Comparison of ENCODE assay signal across 1 fruit fly cellular context in genomic region chr3R:13645874-13646370, dm6.
A peak's percentile ranks its signal among the peaks of the same experiment; 100 is the strongest.
TF ChIP-seq lines count a peak whose summit lies in the region.

TSS of gene sqd (minus strand) at chr3R:13646304.

TF ChIP-seq in whole organism, embryonic, 481 proteins besides CTCF, POLR2A, EP300 and RAD21 (continued from another document and continues in another):
- TF ChIP-seq luna (GFP tag; optimal IDR thresholded peaks at IDR 0.05; lab: Kevin White, UChicago), result no peak
- peak; percentile 62 for TF ChIP-seq Mes4 (GFP tag; optimal IDR thresholded peaks at IDR 0.05; lab: Kevin White, UChicago)
- TF ChIP-seq CG17612 (GFP tag; IDR thresholded peaks at IDR 0.05; lab: Robert Waterston, UW), result no peak
- peak; percentile 39 for TF ChIP-seq CG6689 (GFP tag; IDR thresholded peaks at IDR 0.05; lab: Robert Waterston, UW)
- TF ChIP-seq eyg (GFP tag; optimal IDR thresholded peaks at IDR 0.05; lab: Kevin White, UChicago), result no peak
- TF ChIP-seq YL-1 (GFP tag; optimal IDR thresholded peaks at IDR 0.05; lab: Kevin White, UChicago), result peak; percentile 74
- peak; percentile 48 for TF ChIP-seq CG17186 (GFP tag; optimal IDR thresholded peaks at IDR 0.05; lab: Kevin White, UChicago)
- peak; percentile 32 for TF ChIP-seq Vsx1 (GFP tag; optimal IDR thresholded peaks at IDR 0.05; lab: Kevin White, UChicago)
- no peak for TF ChIP-seq CG2875 (GFP tag; optimal IDR thresholded peaks at IDR 0.05; lab: Kevin White, UChicago)
- TF ChIP-seq D (optimal IDR thresholded peaks at IDR 0.05; lab: Kevin White, UChicago), result no peak
- no peak for TF ChIP-seq D (GFP tag; optimal IDR thresholded peaks at IDR 0.05; lab: Kevin White, UChicago)
- no peak for TF ChIP-seq shn (GFP tag; optimal IDR thresholded peaks at IDR 0.05; lab: Kevin White, UChicago)
- TF ChIP-seq br (optimal IDR thresholded peaks at IDR 0.05; lab: Kevin White, UChicago), result no peak
- TF ChIP-seq CG10274 (GFP tag; optimal IDR thresholded peaks at IDR 0.05; lab: Kevin White, UChicago), result peak; percentile 42
- no peak for TF ChIP-seq CG1832 (GFP tag; optimal IDR thresholded peaks at IDR 0.05; lab: Kevin White, UChicago)
- TF ChIP-seq Jarid2 (GFP tag; optimal IDR thresholded peaks at IDR 0.05; lab: Kevin White, UChicago), result no peak
- peak; percentile 46 for TF ChIP-seq Hey (tag; optimal IDR thresholded peaks at IDR 0.05; lab: Kevin White, UChicago)
- TF ChIP-seq zfh1 (GFP tag; IDR thresholded peaks at IDR 0.05; lab: Robert Waterston, UW), result peak; percentile 36; the same call in 1 of the 3 replicates
- peak; percentile 43 for TF ChIP-seq Fer2 (tag; optimal IDR thresholded peaks at IDR 0.05; lab: Kevin White, UChicago)
- TF ChIP-seq Meics (GFP tag; optimal IDR thresholded peaks at IDR 0.05; lab: Kevin White, UChicago), result peak; percentile 68
- peak; percentile 36 for TF ChIP-seq CG31441 (GFP tag; IDR thresholded peaks at IDR 0.05; lab: Robert Waterston, UW)
- TF ChIP-seq Doc3 (GFP tag; IDR thresholded peaks at IDR 0.05; lab: Robert Waterston, UW; ENCODE audit: partially characterized antibody), result no peak
- TF ChIP-seq Hr39 (optimal IDR thresholded peaks at IDR 0.05; lab: Kevin White, UChicago), result no peak
- TF ChIP-seq CG2199 (GFP tag; IDR thresholded peaks at IDR 0.05; lab: Robert Waterston, UW), result no peak
- no peak for TF ChIP-seq CG3407 (GFP tag; optimal IDR thresholded peaks at IDR 0.05; lab: Kevin White, UChicago)
- peak; percentile 64 for TF ChIP-seq CG6854 (GFP tag; optimal IDR thresholded peaks at IDR 0.05; lab: Kevin White, UChicago)
- no peak for TF ChIP-seq Eip74EF (GFP tag; optimal IDR thresholded peaks at IDR 0.05; lab: Kevin White, UChicago)
- TF ChIP-seq ase (GFP tag; IDR thresholded peaks at IDR 0.05; lab: Robert Waterston, UW), result no peak
- peak; percentile 29 for TF ChIP-seq CG12391 (tag; optimal IDR thresholded peaks at IDR 0.05; lab: Kevin White, UChicago)
- no peak for TF ChIP-seq hth (optimal IDR thresholded peaks at IDR 0.05; lab: Kevin White, UChicago)
- no peak for TF ChIP-seq Dfd (GFP tag; optimal IDR thresholded peaks at IDR 0.05; lab: Kevin White, UChicago)
- no peak for TF ChIP-seq CG34224 (GFP tag; IDR thresholded peaks at IDR 0.05; lab: Robert Waterston, UW; ENCODE audit: partially characterized antibody)
- no peak for TF ChIP-seq CG6683 (GFP tag; optimal IDR thresholded peaks at IDR 0.05; lab: Kevin White, UChicago)
- peak; percentile 25 for TF ChIP-seq Mad (GFP tag; optimal IDR thresholded peaks at IDR 0.05; lab: Kevin White, UChicago)
- no peak for TF ChIP-seq CG16863 (GFP tag; optimal IDR thresholded peaks at IDR 0.05; lab: Kevin White, UChicago)
- no peak for TF ChIP-seq ATbp (GFP tag; optimal IDR thresholded peaks at IDR 0.05; lab: Kevin White, UChicago)
- TF ChIP-seq CG14860 (GFP tag; IDR thresholded peaks at IDR 0.05; lab: Robert Waterston, UW; ENCODE audit: partially characterized antibody), result no peak
- TF ChIP-seq CG5245 (GFP tag; optimal IDR thresholded peaks at IDR 0.05; lab: Kevin White, UChicago), result no peak
- peak; percentile 62; the same call in 2 of the 3 replicates for TF ChIP-seq CG34422 (GFP tag; IDR thresholded peaks at IDR 0.05; lab: Robert Waterston, UW)
- TF ChIP-seq CG13296 (GFP tag; optimal IDR thresholded peaks at IDR 0.05; lab: Kevin White, UChicago), result peak; percentile 47
- TF ChIP-seq fd3F (GFP tag; optimal IDR thresholded peaks at IDR 0.05; lab: Kevin White, UChicago), result no peak
- TF ChIP-seq Abd-B (GFP tag; optimal IDR thresholded peaks at IDR 0.05; lab: Kevin White, UChicago), result no peak
- peak; percentile 82 for TF ChIP-seq Max (GFP tag; optimal IDR thresholded peaks at IDR 0.05; lab: Kevin White, UChicago)
- peak; percentile 6 to 20 for TF ChIP-seq dpn (GFP tag; optimal IDR thresholded peaks at IDR 0.05; lab: Kevin White, UChicago)
- no peak for TF ChIP-seq Rx (GFP tag; IDR thresholded peaks at IDR 0.05; lab: Robert Waterston, UW)
- TF ChIP-seq Aef1 (GFP tag; IDR thresholded peaks at IDR 0.05; lab: Robert Waterston, UW), result no peak
- peak; percentile 47 for TF ChIP-seq CG10654 (GFP tag; optimal IDR thresholded peaks at IDR 0.05; lab: Kevin White, UChicago)
- no peak for TF ChIP-seq pb (GFP tag; optimal IDR thresholded peaks at IDR 0.05; lab: Kevin White, UChicago)
- TF ChIP-seq CG17328 (GFP tag; IDR thresholded peaks at IDR 0.05; lab: Robert Waterston, UW), result peak; percentile 40; the same call in 1 of the 2 replicates
- TF ChIP-seq CG31365 (tag; optimal IDR thresholded peaks at IDR 0.05; lab: Kevin White, UChicago), result peak; percentile 47
- TF ChIP-seq unpg (GFP tag; optimal IDR thresholded peaks at IDR 0.05; lab: Kevin White, UChicago), result peak; percentile 62
- peak; percentile 95 for TF ChIP-seq Med (GFP tag; lab: Kevin White, UChicago)
- no peak for TF ChIP-seq CG16815 (GFP tag; optimal IDR thresholded peaks at IDR 0.05; lab: Kevin White, UChicago)
- TF ChIP-seq CG15269 (tag; optimal IDR thresholded peaks at IDR 0.05; lab: Kevin White, UChicago), result peak; percentile 38
- TF ChIP-seq dm (GFP tag; optimal IDR thresholded peaks at IDR 0.05; lab: Kevin White, UChicago), result peak; percentile 43
- peak; percentile 68 for TF ChIP-seq CG9797 (GFP tag; optimal IDR thresholded peaks at IDR 0.05; lab: Kevin White, UChicago)
- peak in 1 of 2 experiments; percentile 79 for TF ChIP-seq eve (GFP tag; optimal IDR thresholded peaks at IDR 0.05; lab: Kevin White, UChicago)
- 0 out of 2 replicates have a peak, but pooled peaks have one; percentile 25 for TF ChIP-seq CG14014 (GFP tag; IDR thresholded peaks at IDR 0.05; lab: Robert Waterston, UW)
- no peak for TF ChIP-seq CG10431 (GFP tag; optimal IDR thresholded peaks at IDR 0.05; lab: Kevin White, UChicago)
- TF ChIP-seq vfl (GFP tag; optimal IDR thresholded peaks at IDR 0.05; lab: Kevin White, UChicago), result no peak
- peak; percentile 20 for TF ChIP-seq zfh2 (GFP tag; optimal IDR thresholded peaks at IDR 0.05; lab: Kevin White, UChicago)
- no peak for TF ChIP-seq CG7556 (GFP tag; optimal IDR thresholded peaks at IDR 0.05; lab: Kevin White, UChicago)
- TF ChIP-seq CG13624 (GFP tag; optimal IDR thresholded peaks at IDR 0.05; lab: Kevin White, UChicago), result peak; percentile 29
- TF ChIP-seq chm (GFP tag; IDR thresholded peaks at IDR 0.05; lab: Robert Waterston, UW), result no peak
- no peak for TF ChIP-seq ato (GFP tag; IDR thresholded peaks at IDR 0.05; lab: Robert Waterston, UW; ENCODE audit: partially characterized antibody)
- no peak for TF ChIP-seq CG32772 (GFP tag; IDR thresholded peaks at IDR 0.05; lab: Robert Waterston, UW)
- TF ChIP-seq CG43689 (GFP tag; IDR thresholded peaks at IDR 0.05; lab: Robert Waterston, UW), result no peak
- no peak for TF ChIP-seq z (GFP tag; IDR thresholded peaks at IDR 0.05; lab: Robert Waterston, UW)
- peak; percentile 10 for TF ChIP-seq kay (GFP tag; optimal IDR thresholded peaks at IDR 0.05; lab: Kevin White, UChicago)
- TF ChIP-seq tx (GFP tag; optimal IDR thresholded peaks at IDR 0.05; lab: Kevin White, UChicago), result no peak
- TF ChIP-seq dimm (GFP tag; IDR thresholded peaks at IDR 0.05; lab: Robert Waterston, UW), result no peak
- TF ChIP-seq phol (tag; optimal IDR thresholded peaks at IDR 0.05; lab: Kevin White, UChicago), result peak; percentile 78
- TF ChIP-seq CG33213 (GFP tag; optimal IDR thresholded peaks at IDR 0.05; lab: Kevin White, UChicago), result peak; percentile 60
- TF ChIP-seq CG1647 (GFP tag; optimal IDR thresholded peaks at IDR 0.05; lab: Kevin White, UChicago), result no peak
- TF ChIP-seq CG13123 (GFP tag; optimal IDR thresholded peaks at IDR 0.05; lab: Kevin White, UChicago), result no peak
- peak; percentile 65; the same call in 1 of the 3 replicates for TF ChIP-seq ci (GFP tag; IDR thresholded peaks at IDR 0.05; lab: Robert Waterston, UW)
- TF ChIP-seq CG1024 (GFP tag; IDR thresholded peaks at IDR 0.05; lab: Robert Waterston, UW), result no peak
- no peak for TF ChIP-seq C15 (GFP tag; IDR thresholded peaks at IDR 0.05; lab: Robert Waterston, UW)
- peak; percentile 54 for TF ChIP-seq CG12659 (GFP tag; optimal IDR thresholded peaks at IDR 0.05; lab: Kevin White, UChicago)
- TF ChIP-seq CG30403 (GFP tag; optimal IDR thresholded peaks at IDR 0.05; lab: Kevin White, UChicago), result peak; percentile 40
- peak; percentile 32 for TF ChIP-seq Hsf (GFP tag; optimal IDR thresholded peaks at IDR 0.05; lab: Kevin White, UChicago)
- no peak for TF ChIP-seq CG11398 (GFP tag; optimal IDR thresholded peaks at IDR 0.05; lab: Kevin White, UChicago)
- no peak for TF ChIP-seq sr (GFP tag; IDR thresholded peaks at IDR 0.05; lab: Robert Waterston, UW)
- TF ChIP-seq stwl (tag; optimal IDR thresholded peaks at IDR 0.05; lab: Kevin White, UChicago), result peak; percentile 70
- peak; percentile 22 for TF ChIP-seq Chrac-16 (GFP tag; optimal IDR thresholded peaks at IDR 0.05; lab: Kevin White, UChicago)
- TF ChIP-seq Stat92E (GFP tag; optimal IDR thresholded peaks at IDR 0.05; lab: Kevin White, UChicago), result peak in 1 of 3 experiments; percentile 55
- peak; percentile 38 for TF ChIP-seq CG4328 (GFP tag; optimal IDR thresholded peaks at IDR 0.05; lab: Kevin White, UChicago)
- TF ChIP-seq tap (tag; optimal IDR thresholded peaks at IDR 0.05; lab: Kevin White, UChicago), result no peak
- TF ChIP-seq insv (GFP tag; optimal IDR thresholded peaks at IDR 0.05; lab: Kevin White, UChicago), result peak in 1 of 2 experiments; percentile 39
- no peak for TF ChIP-seq Six4 (GFP tag; optimal IDR thresholded peaks at IDR 0.05; lab: Kevin White, UChicago)
- peak; percentile 39 for TF ChIP-seq Myb (GFP tag; optimal IDR thresholded peaks at IDR 0.05; lab: Kevin White, UChicago)
- TF ChIP-seq CG30020 (tag; optimal IDR thresholded peaks at IDR 0.05; lab: Kevin White, UChicago), result peak; percentile 93
- no peak for TF ChIP-seq Blimp-1 (GFP tag; optimal IDR thresholded peaks at IDR 0.05; lab: Kevin White, UChicago)
- no peak for TF ChIP-seq Hr78 (GFP tag; optimal IDR thresholded peaks at IDR 0.05; lab: Kevin White, UChicago)
- TF ChIP-seq CG7928 (GFP tag; optimal IDR thresholded peaks at IDR 0.05; lab: Kevin White, UChicago), result no peak
- no peak for TF ChIP-seq ro (GFP tag; IDR thresholded peaks at IDR 0.05; lab: Robert Waterston, UW)
- TF ChIP-seq slp2 (GFP tag; optimal IDR thresholded peaks at IDR 0.05; lab: Kevin White, UChicago), result no peak
- peak; percentile 56 for TF ChIP-seq Fer3 (tag; optimal IDR thresholded peaks at IDR 0.05; lab: Kevin White, UChicago)
- peak; percentile 58 for TF ChIP-seq CG18011 (GFP tag; optimal IDR thresholded peaks at IDR 0.05; lab: Kevin White, UChicago)
- TF ChIP-seq ac (GFP tag; optimal IDR thresholded peaks at IDR 0.05; lab: Kevin White, UChicago), result no peak
- TF ChIP-seq oc (tag; optimal IDR thresholded peaks at IDR 0.05; lab: Kevin White, UChicago), result no peak
- TF ChIP-seq CG7372 (GFP tag; IDR thresholded peaks at IDR 0.05; lab: Robert Waterston, UW), result peak; percentile 51; the same call in 1 of the 2 replicates
- TF ChIP-seq CG12744 (GFP tag; optimal IDR thresholded peaks at IDR 0.05; lab: Kevin White, UChicago), result no peak
- TF ChIP-seq croc (GFP tag; conservative IDR thresholded peaks at IDR 0.05; lab: Robert Waterston, UW), result no peak
- peak; percentile 6 for TF ChIP-seq CG18476 (GFP tag; optimal IDR thresholded peaks at IDR 0.05; lab: Kevin White, UChicago)
- TF ChIP-seq ash1 (GFP tag; optimal IDR thresholded peaks at IDR 0.05; lab: Kevin White, UChicago), result no peak
- no peak for TF ChIP-seq cad (GFP tag; optimal IDR thresholded peaks at IDR 0.05; lab: Kevin White, UChicago)
- peak; percentile 56 for TF ChIP-seq gfzf (GFP tag; optimal IDR thresholded peaks at IDR 0.05; lab: Kevin White, UChicago)
- TF ChIP-seq Nf-YA (GFP tag; IDR thresholded peaks at IDR 0.05; lab: Robert Waterston, UW), result no peak
- TF ChIP-seq Drgx (GFP tag; IDR thresholded peaks at IDR 0.05; lab: Robert Waterston, UW), result no peak
- TF ChIP-seq HLH54F (GFP tag; optimal IDR thresholded peaks at IDR 0.05; lab: Kevin White, UChicago), result peak; percentile 32
- no peak for TF ChIP-seq sc (optimal IDR thresholded peaks at IDR 0.05; lab: Kevin White, UChicago)
- peak; percentile 3 for TF ChIP-seq sc (GFP tag; optimal IDR thresholded peaks at IDR 0.05; lab: Kevin White, UChicago)
- no peak for TF ChIP-seq jigr1 (GFP tag; IDR thresholded peaks at IDR 0.05; lab: Robert Waterston, UW)
- peak; percentile 97 for TF ChIP-seq CG17802 (tag; optimal IDR thresholded peaks at IDR 0.05; lab: Kevin White, UChicago)
- no peak for TF ChIP-seq disco-r (GFP tag; optimal IDR thresholded peaks at IDR 0.05; lab: Kevin White, UChicago)
- TF ChIP-seq Sin3A (optimal IDR thresholded peaks at IDR 0.05; lab: Kevin White, UChicago), result peak; percentile 25
- TF ChIP-seq schlank (tag; optimal IDR thresholded peaks at IDR 0.05; lab: Kevin White, UChicago), result peak; percentile 50
- no peak for TF ChIP-seq ham (GFP tag; IDR thresholded peaks at IDR 0.05; lab: Robert Waterston, UW)
- peak; percentile 19 for TF ChIP-seq CG18764 (GFP tag; optimal IDR thresholded peaks at IDR 0.05; lab: Kevin White, UChicago)
- TF ChIP-seq wor (GFP tag; IDR thresholded peaks at IDR 0.05; lab: Robert Waterston, UW), result no peak
- peak; percentile 62 for TF ChIP-seq CG10543 (GFP tag; optimal IDR thresholded peaks at IDR 0.05; lab: Kevin White, UChicago)
- TF ChIP-seq Hmx (GFP tag; optimal IDR thresholded peaks at IDR 0.05; lab: Kevin White, UChicago), result no peak
- peak; percentile 38 for TF ChIP-seq ind (GFP tag; optimal IDR thresholded peaks at IDR 0.05; lab: Kevin White, UChicago)
- TF ChIP-seq ftz-f1 (GFP tag; optimal IDR thresholded peaks at IDR 0.05; lab: Kevin White, UChicago), result no peak
- 0 out of 2 replicates have a peak, but pooled peaks have one; percentile 27 for TF ChIP-seq Xrp1 (GFP tag; IDR thresholded peaks at IDR 0.05; lab: Robert Waterston, UW)
- no peak for TF ChIP-seq twi (tag; optimal IDR thresholded peaks at IDR 0.05; lab: Kevin White, UChicago)
- TF ChIP-seq CG6272 (GFP tag; IDR thresholded peaks at IDR 0.05; lab: Robert Waterston, UW), result no peak
- TF ChIP-seq wdn (GFP tag; IDR thresholded peaks at IDR 0.05; lab: Robert Waterston, UW), result no peak
- TF ChIP-seq CG14710 (tag; optimal IDR thresholded peaks at IDR 0.05; lab: Kevin White, UChicago), result peak; percentile 99
- TF ChIP-seq btn (GFP tag; optimal IDR thresholded peaks at IDR 0.05; lab: Kevin White, UChicago), result peak; percentile 57
- no peak for TF ChIP-seq GATAe (GFP tag; conservative IDR thresholded peaks at IDR 0.05; lab: Robert Waterston, UW)
- no peak for TF ChIP-seq CG2129 (GFP tag; IDR thresholded peaks at IDR 0.05; lab: Robert Waterston, UW; ENCODE audit: partially characterized antibody)
- TF ChIP-seq CG17568 (GFP tag; optimal IDR thresholded peaks at IDR 0.05; lab: Kevin White, UChicago), result peak; percentile 29
- TF ChIP-seq HLH4C (GFP tag; IDR thresholded peaks at IDR 0.05; lab: Robert Waterston, UW; ENCODE audit: partially characterized antibody), result no peak
- peak; percentile 49 for TF ChIP-seq ems (GFP tag; optimal IDR thresholded peaks at IDR 0.05; lab: Kevin White, UChicago)
